Fruit fly (Drosophila melanogaster) whole organism, adult: ENCODE results near the gene CG8837.

Experiments
- CG11617 ChIP-seq: fragments of 200-800 bp; sonication (Bioruptor generic); optimal IDR thresholded peaks from 2 replicates; lab custom pipeline; 2017; ENCODE audit warnings: mild to moderate bottlenecking, missing biosample characterization, missing genetic modification reagents, missing genetic modification characterization
- CG12768 ChIP-seq: fragments of 200-800 bp; sonication (Bioruptor generic); optimal IDR thresholded peaks from 2 replicates; lab custom pipeline; 2017; ENCODE audit warnings: missing biosample characterization, missing genetic modification characterization, mild to moderate bottlenecking, moderate library complexity, missing genetic modification reagents
- CG14711 ChIP-seq: fragments of 200-800 bp; sonication (Bioruptor generic); optimal IDR thresholded peaks from 2 replicates; lab custom pipeline; 2018; ENCODE audit warnings: missing biosample characterization, mild to moderate bottlenecking, missing genetic modification characterization, moderate library complexity
- CG1620 ChIP-seq: fragments of 200-800 bp; sonication (Bioruptor generic); optimal IDR thresholded peaks from 2 replicates; lab custom pipeline; 2016; ENCODE audit warnings: missing biosample characterization, missing genetic modification characterization
- CG33017 ChIP-seq: fragments of 200-800 bp; sonication (Bioruptor generic); optimal IDR thresholded peaks from 2 replicates; lab custom pipeline; 2018; ENCODE audit warnings: missing biosample characterization, mild to moderate bottlenecking, missing genetic modification characterization, moderate library complexity
- CG5204 ChIP-seq: fragments of 200-800 bp; sonication (Bioruptor generic); optimal IDR thresholded peaks from 2 replicates; lab custom pipeline; 2016; ENCODE audit warnings: missing biosample characterization, missing genetic modification characterization
- CG7045 ChIP-seq: fragments of 200-800 bp; sonication (Bioruptor generic); optimal IDR thresholded peaks from 2 replicates; lab custom pipeline; 2017; ENCODE audit warnings: missing biosample characterization, mild to moderate bottlenecking, missing genetic modification characterization
- CG7101 ChIP-seq: fragments of 200-800 bp; sonication (Bioruptor generic); optimal IDR thresholded peaks from 2 replicates; lab custom pipeline; 2018; ENCODE audit warnings: missing biosample characterization, mild to moderate bottlenecking, missing genetic modification characterization, moderate library complexity
- Clk ChIP-seq: fragments of 200-800 bp; sonication (Bioruptor generic); optimal IDR thresholded peaks from 2 replicates; lab custom pipeline; 2017; ENCODE audit warnings: missing biosample characterization, missing genetic modification characterization
- Crg-1 ChIP-seq: fragments of 200-800 bp; sonication (Bioruptor generic); optimal IDR thresholded peaks from 2 replicates; lab custom pipeline; 2016; ENCODE audit warnings: missing biosample characterization, missing genetic modification characterization
- Hr96 ChIP-seq: fragments of 200-800 bp; sonication (Bioruptor generic); optimal IDR thresholded peaks from 2 replicates; lab custom pipeline; 2016; ENCODE audit warnings: missing biosample characterization, missing genetic modification characterization
- Mnt ChIP-seq: fragments of 200-800 bp; sonication (Bioruptor generic); optimal IDR thresholded peaks from 2 replicates; lab custom pipeline; 2016; ENCODE audit warnings: missing biosample characterization, mild to moderate bottlenecking, missing genetic modification characterization
- bab1 ChIP-seq: fragments of 200-800 bp; sonication (Bioruptor generic); optimal IDR thresholded peaks from 3 replicates; lab custom pipeline; 2019; ENCODE audit warnings: missing biosample characterization, mild to moderate bottlenecking, missing genetic modification characterization, moderate library complexity
- cic ChIP-seq: fragments of 200-800 bp; sonication (Bioruptor generic); optimal IDR thresholded peaks from 2 replicates; lab custom pipeline; 2017; ENCODE audit warnings: missing biosample characterization, mild to moderate bottlenecking, missing genetic modification characterization, moderate library complexity
- cnc ChIP-seq, 2 experiments: fragments of >200 bp; optimal IDR thresholded peaks; 2 replicates each; lab custom pipeline; 2017
- kay ChIP-seq: fragments of 200-800 bp; sonication (Bioruptor generic); peaks from one replicate; lab custom pipeline; 2016; ENCODE audit warnings: missing biosample characterization, missing genetic modification characterization, borderline replicate concordance
- ovo ChIP-seq: fragments of 200-800 bp; sonication (Bioruptor generic); optimal IDR thresholded peaks from 2 replicates; lab custom pipeline; 2016; ENCODE audit warnings: missing biosample characterization, missing genetic modification characterization
- pad ChIP-seq: fragments of 200-800 bp; sonication (Bioruptor generic); optimal IDR thresholded peaks from 3 replicates; lab custom pipeline; 2017; ENCODE audit warnings: missing biosample characterization, missing genetic modification characterization, mild to moderate bottlenecking, moderate library complexity, missing genetic modification reagents
- tj ChIP-seq: fragments of 200-800 bp; sonication (Bioruptor generic); optimal IDR thresholded peaks from 3 replicates; lab custom pipeline; 2017; ENCODE audit warnings: missing biosample characterization, mild to moderate bottlenecking, missing genetic modification characterization, moderate library complexity
- toe ChIP-seq: fragments of 200-800 bp; sonication (Bioruptor generic); optimal IDR thresholded peaks from 2 replicates; lab custom pipeline; 2016; ENCODE audit warnings: missing biosample characterization, missing genetic modification characterization

The CG8837 gene

DNA sequence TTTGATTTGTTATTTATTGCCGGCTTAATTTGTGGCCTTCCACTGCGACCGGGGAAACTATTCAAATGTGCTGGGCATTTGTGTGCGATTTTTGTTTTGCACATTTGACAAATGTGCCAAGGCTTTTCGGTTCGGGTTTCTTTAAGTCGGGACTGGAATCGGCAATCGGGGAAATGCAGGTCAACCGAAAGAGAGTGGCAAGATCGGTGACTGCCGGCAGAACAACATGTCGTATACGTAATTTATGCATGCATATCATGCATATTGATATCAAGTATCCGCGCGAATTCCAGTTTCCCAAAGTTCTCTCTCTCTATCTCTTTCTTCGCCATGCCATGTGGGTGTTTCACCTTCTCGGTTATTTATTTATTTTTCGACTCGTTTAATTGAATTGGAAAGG, 22.3 kb downstream of the CG8837 start:
- no peak for TF ChIP-seq CG14711 (tag; lab: Kevin White, UChicago)
- TF ChIP-seq CG7045 (GFP tag; lab: Kevin White, UChicago), result no peak
- no peak for TF ChIP-seq toe (GFP tag; lab: Kevin White, UChicago)
- TF ChIP-seq tj (GFP tag; lab: Kevin White, UChicago), result no peak

DNA sequence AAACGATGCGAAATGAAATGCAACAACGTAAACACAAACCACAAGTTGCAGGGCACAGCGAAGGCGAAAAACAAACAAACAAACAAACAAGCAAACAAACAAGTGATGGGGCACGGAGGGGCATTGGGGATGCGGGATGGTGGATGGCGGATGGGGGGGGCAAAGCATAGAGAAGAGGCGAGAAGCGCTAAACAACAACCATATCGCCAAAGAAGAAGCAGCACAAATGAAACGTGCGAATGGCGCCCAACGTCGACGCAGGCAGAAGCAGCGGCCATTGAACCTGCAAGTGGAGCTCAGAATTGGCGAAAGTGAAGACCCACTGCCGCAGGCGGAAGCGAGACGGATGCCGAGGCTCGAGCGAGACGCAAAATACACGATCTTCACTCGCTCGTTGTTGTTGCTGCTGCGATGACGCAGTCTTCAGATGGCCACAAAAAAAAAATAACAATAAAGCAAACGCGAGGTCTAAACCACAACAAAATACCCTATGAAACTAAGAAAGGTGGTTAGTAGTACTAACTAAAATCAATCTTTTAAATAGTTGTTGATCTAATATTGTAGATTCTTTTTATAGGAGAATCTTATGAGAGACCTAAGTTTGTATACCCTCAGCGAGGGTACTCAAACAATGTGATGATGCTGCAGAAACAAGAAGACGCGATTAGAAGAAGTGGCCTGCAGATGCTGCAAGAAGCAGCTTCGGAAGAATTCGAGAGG, 25.9 kb downstream of the CG8837 start:
- TF ChIP-seq tj (GFP tag; lab: Kevin White, UChicago), result peak; percentile 66
- no peak for TF ChIP-seq cnc (optimal IDR thresholded peaks at IDR 0.05; lab: Kevin White, UChicago)

DNA sequence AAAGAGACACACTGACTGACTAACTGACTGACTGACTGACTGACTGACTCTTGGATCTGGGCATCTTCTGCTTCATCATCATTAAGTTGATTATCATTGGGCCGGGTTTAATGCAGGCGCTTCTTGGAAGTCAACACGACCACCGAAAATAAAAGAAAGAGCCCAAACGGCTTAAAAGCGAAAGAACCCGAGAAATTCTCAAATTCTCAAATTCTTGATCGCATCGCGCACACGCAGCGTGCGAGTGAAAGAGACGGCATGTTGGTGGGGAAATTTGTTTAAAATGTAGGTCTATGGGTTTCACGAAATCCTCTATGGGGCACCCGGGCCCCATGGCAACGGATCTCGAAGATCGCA, 26.4 kb downstream of the CG8837 start:
- TF ChIP-seq CG7101 (tag; lab: Kevin White, UChicago) (no peak), CG14711 (tag; lab: Kevin White, UChicago) (no peak), tj (GFP tag; lab: Kevin White, UChicago) (no peak), pad (GFP tag; lab: Kevin White, UChicago) (no peak), CG5204 (GFP tag; lab: Kevin White, UChicago) (no peak), cnc (optimal IDR thresholded peaks at IDR 0.05; lab: Kevin White, UChicago) (no peak), CG12768 (no peak), cic (GFP tag; lab: Kevin White, UChicago) (no peak), Clk (GFP tag; lab: Kevin White, UChicago) (no peak), kay (no peak), ovo (GFP tag; lab: Kevin White, UChicago) (no peak), Crg-1 (GFP tag; lab: Kevin White, UChicago) (no peak), CG1620 (GFP tag; lab: Kevin White, UChicago) (no peak)

DNA sequence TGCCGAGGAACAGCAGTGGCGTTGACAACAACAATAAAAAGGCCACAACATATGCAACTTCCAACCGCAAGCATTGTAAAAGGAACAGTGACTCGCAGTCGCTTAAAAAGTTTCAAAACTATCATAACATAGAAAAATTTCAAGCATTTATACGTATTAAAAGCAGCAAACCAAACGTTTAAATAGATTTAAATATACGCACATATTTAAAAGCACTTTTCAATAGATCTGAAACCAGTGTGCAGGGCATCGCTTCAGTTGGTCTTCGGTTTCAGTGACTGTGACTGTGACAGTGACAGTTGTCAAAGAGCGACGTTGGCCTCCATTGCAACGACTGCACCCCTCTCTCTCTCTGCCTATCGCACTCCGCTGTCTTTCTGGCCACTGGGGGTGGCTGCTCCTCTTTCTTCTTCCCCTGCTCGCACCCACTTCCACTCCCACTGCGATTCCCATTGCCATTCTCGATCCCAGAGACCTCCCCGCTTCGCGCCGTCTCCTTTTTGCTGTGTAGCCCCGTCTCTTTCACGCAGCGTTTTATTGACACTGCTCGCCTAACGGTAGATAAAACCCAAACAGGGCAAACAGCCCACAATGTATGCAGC, 28.2 kb downstream of the CG8837 start:
- TF ChIP-seq Mnt (peak; percentile 13), ovo (GFP tag; lab: Kevin White, UChicago) (peak; percentile 72), CG1620 (GFP tag; lab: Kevin White, UChicago) (no peak), bab1 (no peak), CG7101 (tag; lab: Kevin White, UChicago) (peak; percentile 77), CG33017 (tag; lab: Kevin White, UChicago) (peak; percentile 80), cic (GFP tag; lab: Kevin White, UChicago) (no peak), toe (GFP tag; lab: Kevin White, UChicago) (peak; percentile 29), CG12768 (peak; percentile 65), kay (peak; percentile 72), CG5204 (GFP tag; lab: Kevin White, UChicago) (peak; percentile 76), cnc (optimal IDR thresholded peaks at IDR 0.05; lab: Kevin White, UChicago) (no peak), CG7045 (GFP tag; lab: Kevin White, UChicago) (peak; percentile 41), CG14711 (tag; lab: Kevin White, UChicago) (peak; percentile 64), pad (GFP tag; lab: Kevin White, UChicago) (peak; percentile 11), tj (GFP tag; lab: Kevin White, UChicago) (peak; percentile 58), Crg-1 (GFP tag; lab: Kevin White, UChicago) (no peak), Clk (GFP tag; lab: Kevin White, UChicago) (no peak), CG11617 (GFP tag; lab: Kevin White, UChicago) (peak; percentile 45), Hr96 (peak; percentile 12)

DNA sequence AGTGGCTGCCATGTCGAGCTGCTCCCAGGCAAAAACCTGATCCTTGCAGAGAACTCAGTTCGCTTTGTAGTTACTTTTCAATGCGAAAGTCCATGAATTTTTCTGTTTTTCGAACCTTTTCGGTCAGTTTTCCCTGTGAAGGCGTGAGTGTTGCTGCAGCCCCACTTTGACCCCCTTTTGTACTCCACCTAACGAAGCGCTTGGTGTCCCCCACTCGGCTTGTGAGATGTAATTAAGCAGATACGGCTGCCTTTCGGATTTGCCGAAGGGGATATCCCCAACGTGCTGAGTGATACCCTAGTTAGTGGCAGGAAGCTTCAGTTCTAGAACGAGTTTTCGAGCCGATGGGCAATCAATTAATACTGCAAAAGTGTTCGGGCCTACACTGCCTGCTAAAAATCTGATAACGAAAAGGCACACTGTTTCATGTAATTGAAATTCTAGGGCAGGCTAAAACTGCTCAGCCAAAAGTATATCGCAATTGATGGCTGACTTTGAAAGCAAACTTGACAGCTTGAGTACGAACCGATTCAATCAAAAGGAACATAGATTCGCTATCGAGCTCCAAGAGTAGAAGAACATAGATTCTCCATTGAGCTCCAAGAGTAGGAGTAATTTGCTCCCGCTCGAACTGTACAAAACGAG, 31.7 kb downstream of the CG8837 start:
- no peak for TF ChIP-seq cic (GFP tag; lab: Kevin White, UChicago)
- no peak for TF ChIP-seq Clk (GFP tag; lab: Kevin White, UChicago)
- TF ChIP-seq pad (GFP tag; lab: Kevin White, UChicago), result no peak
- TF ChIP-seq tj (GFP tag; lab: Kevin White, UChicago), result no peak
- no peak for TF ChIP-seq Crg-1 (GFP tag; lab: Kevin White, UChicago)
- no peak for TF ChIP-seq ovo (GFP tag; lab: Kevin White, UChicago)
- TF ChIP-seq CG33017 (tag; lab: Kevin White, UChicago), result no peak
- no peak for TF ChIP-seq CG7101 (tag; lab: Kevin White, UChicago)
- no peak for TF ChIP-seq CG1620 (GFP tag; lab: Kevin White, UChicago)
- TF ChIP-seq cnc (optimal IDR thresholded peaks at IDR 0.05; lab: Kevin White, UChicago), result no peak

DNA sequence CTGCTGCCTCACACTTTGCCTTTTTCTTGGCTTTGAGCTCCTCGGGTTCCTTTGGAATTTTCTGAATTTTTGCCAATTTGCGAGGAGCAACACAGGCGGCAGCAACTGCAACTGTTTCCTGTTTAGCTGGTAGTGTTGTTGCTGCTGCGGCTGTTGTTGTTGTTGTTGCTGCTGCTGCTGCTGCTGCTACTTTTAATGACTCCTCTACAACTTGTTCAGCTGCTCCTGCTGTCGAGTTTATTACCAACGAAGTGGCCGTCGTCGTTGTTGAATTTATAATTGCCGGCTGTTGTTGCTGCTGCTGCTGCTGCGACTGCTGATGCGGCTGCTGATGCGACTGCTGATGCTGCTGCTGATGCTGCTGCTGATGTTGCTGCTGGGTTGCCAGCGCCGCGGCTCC, 32.9 kb downstream of the CG8837 start:
- TF ChIP-seq cnc (optimal IDR thresholded peaks at IDR 0.05; lab: Kevin White, UChicago), result no peak
- no peak for TF ChIP-seq Mnt
- no peak for TF ChIP-seq CG33017 (tag; lab: Kevin White, UChicago)
- TF ChIP-seq ovo (GFP tag; lab: Kevin White, UChicago), result no peak
- no peak for TF ChIP-seq toe (GFP tag; lab: Kevin White, UChicago)
- no peak for TF ChIP-seq CG11617 (GFP tag; lab: Kevin White, UChicago)
- no peak for TF ChIP-seq Clk (GFP tag; lab: Kevin White, UChicago)
- no peak for TF ChIP-seq CG14711 (tag; lab: Kevin White, UChicago)
